Fruit fly (Drosophila melanogaster) whole organism: ENCODE measurements around the gene lectin-33A.

Experiments used
- CG8478 ChIP-seq: fragments of >200 bp; optimal IDR thresholded peaks from 2 replicates; lab custom pipeline; 2018; ENCODE audit warnings: inconsistent platforms
- Dll ChIP-seq: fragments of >200 bp; optimal IDR thresholded peaks from 2 replicates; lab custom pipeline; 2017
- EcR ChIP-seq, 2 experiments: fragments of >200 bp; optimal IDR thresholded peaks; 2 replicates each; lab custom pipeline; 2017; ENCODE audit warnings: missing biosample characterization in 2 of 2, missing genetic modification characterization in 2 of 2, missing genetic modification reagents in 2 of 2
- pan ChIP-seq: fragments of >200 bp; optimal IDR thresholded peaks from 2 replicates; lab custom pipeline; 2017
- psq ChIP-seq: fragments of >200 bp; optimal IDR thresholded peaks from 2 replicates; lab custom pipeline; 2017
- usp ChIP-seq: fragments of >200 bp; optimal IDR thresholded peaks from 2 replicates; lab custom pipeline; 2017; ENCODE audit warnings: missing biosample characterization, missing genetic modification characterization, mixed read lengths

The lectin-33A gene

dm6 chr2L:11015320-11015719 is 13.4 kb downstream of the lectin-33A start, which contains the start of gene Acp32CD:
Acp32CD (plus strand) TSS chr2L:11015620.
- TF ChIP-seq usp (GFP tag; lab: Kevin White, UChicago) (no peak), psq (no peak), CG8478 (lab: Kevin White, UChicago) (no peak), pan (no peak), Dll (no peak), EcR (GFP tag; optimal IDR thresholded peaks at IDR 0.05; lab: Kevin White, UChicago) (no peak)

- TF ChIP-seq CG8478 (lab: Kevin White, UChicago), result no peak
- TF ChIP-seq pan, result no peak
- no peak for TF ChIP-seq psq
- no peak for TF ChIP-seq Dll
- TF ChIP-seq EcR (GFP tag; optimal IDR thresholded peaks at IDR 0.05; lab: Kevin White, UChicago), result no peak
- no peak for TF ChIP-seq usp (GFP tag; lab: Kevin White, UChicago)
These were observed 14.8 kb downstream of the lectin-33A start, which contains the start of gene CG14913 for dm6 chr2L:11016695-11017094. CG14913 (plus strand) TSS chr2L:11016995.

dm6 chr2L:11021606-11022005 is 19.7 kb downstream of the lectin-33A start:
- TF ChIP-seq usp (GFP tag; lab: Kevin White, UChicago) (no peak), pan (peak; percentile 78), Dll (no peak), EcR (GFP tag; optimal IDR thresholded peaks at IDR 0.05; lab: Kevin White, UChicago) (no peak)

dm6 chr2L:11022804-11023203 is 20.9 kb downstream of the lectin-33A start:
- TF ChIP-seq pan (no peak), psq (no peak)

- TF ChIP-seq pan (no peak), Dll (no peak), psq (no peak)
These were observed 22.0 kb downstream of the lectin-33A start for dm6 chr2L:11023875-11024274.

- TF ChIP-seq Dll (no peak), EcR (GFP tag; optimal IDR thresholded peaks at IDR 0.05; lab: Kevin White, UChicago) (no peak), psq (no peak), CG8478 (lab: Kevin White, UChicago) (no peak), usp (GFP tag; lab: Kevin White, UChicago) (no peak), pan (no peak)
These were observed 25.3 kb downstream of the lectin-33A start for dm6 chr2L:11027213-11027612.

dm6 chr2L:11027825-11028496 is 26.1 kb downstream of the lectin-33A start:
- TF ChIP-seq psq (no peak), pan (no peak), EcR (GFP tag; optimal IDR thresholded peaks at IDR 0.05; lab: Kevin White, UChicago) (no peak), CG8478 (lab: Kevin White, UChicago) (no peak), Dll (no peak), usp (GFP tag; lab: Kevin White, UChicago) (no peak)

dm6 chr2L:11032285-11032970 is 30.6 kb downstream of the lectin-33A start:
- TF ChIP-seq usp (GFP tag; lab: Kevin White, UChicago), result no peak
- TF ChIP-seq psq, result no peak
- no peak for TF ChIP-seq pan
- no peak for TF ChIP-seq Dll

dm6 chr2L:11034495-11034894 is 32.6 kb downstream of the lectin-33A start, which contains the start of gene CG18666:
CG18666 (plus strand) TSS chr2L:11034795.
- TF ChIP-seq pan (no peak), psq (no peak), EcR (GFP tag; optimal IDR thresholded peaks at IDR 0.05; lab: Kevin White, UChicago) (no peak), usp (GFP tag; lab: Kevin White, UChicago) (no peak), Dll (no peak), CG8478 (lab: Kevin White, UChicago) (no peak)

- no peak for TF ChIP-seq usp (GFP tag; lab: Kevin White, UChicago)
- TF ChIP-seq pan, result no peak
- no peak for TF ChIP-seq Dll
- TF ChIP-seq CG8478 (lab: Kevin White, UChicago), result no peak
- TF ChIP-seq EcR (GFP tag; optimal IDR thresholded peaks at IDR 0.05; lab: Kevin White, UChicago), result no peak
- no peak for TF ChIP-seq psq
These were observed 36.0 kb downstream of the lectin-33A start for dm6 chr2L:11037583-11038517.

dm6 chr2L:11038918-11039317 is 37.0 kb downstream of the lectin-33A start:
- no peak for TF ChIP-seq EcR (GFP tag; optimal IDR thresholded peaks at IDR 0.05; lab: Kevin White, UChicago)
- TF ChIP-seq psq, result no peak
- TF ChIP-seq usp (GFP tag; lab: Kevin White, UChicago), result no peak
- no peak for TF ChIP-seq pan
- no peak for TF ChIP-seq Dll
- TF ChIP-seq CG8478 (lab: Kevin White, UChicago), result no peak

dm6 chr2L:11039548-11040144 is 37.8 kb downstream of the lectin-33A start:
- TF ChIP-seq EcR (GFP tag; optimal IDR thresholded peaks at IDR 0.05; lab: Kevin White, UChicago) (no peak), CG8478 (lab: Kevin White, UChicago) (no peak), pan (no peak), Dll (no peak), usp (GFP tag; lab: Kevin White, UChicago) (no peak), psq (no peak)
